Worm (Caenorhabditis elegans): ENCODE results near the gene C38C3.3.

- TF ChIP-seq ref-1 (GFP tag; conservative IDR thresholded peaks at IDR 0.05) (no peak), flt-1 (GFP tag; IDR thresholded peaks at IDR 0.05) (no peak), ztf-23 (GFP tag; IDR thresholded peaks at IDR 0.05) (no peak), klf-2 (GFP tag; conservative IDR thresholded peaks at IDR 0.05) (no peak)
Observed at ce11 chrV:1522485-1522884, 27.1 kb downstream of the C38C3.3 start, which contains the start of gene str-243.

Measured in whole organism, midembryonic.